Worm (Caenorhabditis elegans): ENCODE results near the gene ceh-92.

ce11 chrIII:11590255-11590654 lies 8.9 kb downstream of the ceh-92 start:
- TF ChIP-seq D2030.7 (GFP tag; IDR thresholded peaks at IDR 0.05): no peak
- no peak for TF ChIP-seq cebp-2 (GFP tag; IDR thresholded peaks at IDR 0.05)
- no peak for TF ChIP-seq attf-5 (GFP tag; optimal IDR thresholded peaks at IDR 0.05)
- TF ChIP-seq mcd-1 (GFP tag; IDR thresholded peaks at IDR 0.05): peak; percentile 72
- no peak for TF ChIP-seq K11D2.4 (GFP tag; IDR thresholded peaks at IDR 0.05)
- TF ChIP-seq mxl-1 (tag; optimal IDR thresholded peaks at IDR 0.05): no peak
- TF ChIP-seq ztf-26 (tag; optimal IDR thresholded peaks at IDR 0.05): no peak
- no peak for TF ChIP-seq nhr-27 (tag; optimal IDR thresholded peaks at IDR 0.05)
- TF ChIP-seq let-607 (tag; optimal IDR thresholded peaks at IDR 0.05): no peak
- no peak for TF ChIP-seq nfyb-1 (GFP tag; IDR thresholded peaks at IDR 0.05)
- TF ChIP-seq somi-1 (GFP tag; optimal IDR thresholded peaks at IDR 0.05): no peak
- TF ChIP-seq attf-6 (GFP tag; IDR thresholded peaks at IDR 0.05): no peak

Data from whole organism, young adult.